Worm (Caenorhabditis elegans): Measurements from ENCODE around the gene C01B10.9.

ce11 chrIV:6634789-6635188 is 2.8 kb downstream of the C01B10.9 start, which contains the start of gene metl-13:
- TF ChIP-seq hlh-15 (tag; optimal IDR thresholded peaks at IDR 0.05) (no peak), zip-5 (tag; optimal IDR thresholded peaks at IDR 0.05) (no peak), mec-3 (tag; optimal IDR thresholded peaks at IDR 0.05; ENCODE audit: borderline replicate concordance) (no peak), ref-2 (tag; optimal IDR thresholded peaks at IDR 0.05) (no peak), npax-4 (tag; optimal IDR thresholded peaks at IDR 0.05) (no peak), pha-4 (tag; optimal IDR thresholded peaks at IDR 0.05) (no peak), rnt-1 (tag; optimal IDR thresholded peaks at IDR 0.05) (no peak), nhr-11 (tag; optimal IDR thresholded peaks at IDR 0.05) (no peak)

Measured in whole organism, late embryonic.